Fruit fly (Drosophila melanogaster) whole organism, embryonic: Measurements from ENCODE around the gene Vav.

Experiments
- Bdp1 ChIP-seq: fragments of 200-800 bp; sonication (Bioruptor generic); optimal IDR thresholded peaks from 3 replicates; lab custom pipeline; 2016; ENCODE audit warnings: missing biosample characterization, missing genetic modification characterization
- C15 ChIP-seq: fragments of 200-800 bp; sonication (Bioruptor generic); IDR thresholded peaks from 3 replicates; pipeline ENCODE4 v1.3.6; 2022; ENCODE audit warnings: missing biosample characterization, missing genetic modification characterization
- CG10462 ChIP-seq: fragments of 200-800 bp; sonication (Bioruptor generic); optimal IDR thresholded peaks from 2 replicates; lab custom pipeline; 2016; ENCODE audit warnings: missing biosample characterization, missing genetic modification characterization
- CG11504 ChIP-seq: fragments of 200-800 bp; sonication (Bioruptor generic); optimal IDR thresholded peaks from 3 replicates; lab custom pipeline; 2019; ENCODE audit warnings: missing biosample characterization, mild to moderate bottlenecking, missing genetic modification characterization, moderate library complexity
- CG12391 ChIP-seq: fragments of 200-800 bp; sonication (Bioruptor generic); optimal IDR thresholded peaks from 3 replicates; lab custom pipeline; 2018; ENCODE audit warnings: missing biosample characterization, mild to moderate bottlenecking, missing genetic modification characterization, moderate library complexity
- CG1603 ChIP-seq: fragments of 200-800 bp; sonication (Bioruptor generic); optimal IDR thresholded peaks from 2 replicates; lab custom pipeline; 2019; ENCODE audit warnings: missing biosample characterization, mild to moderate bottlenecking, missing genetic modification characterization, moderate library complexity
- CG1647 ChIP-seq: fragments of 200-800 bp; sonication (Bioruptor generic); optimal IDR thresholded peaks from 3 replicates; lab custom pipeline; 2016; ENCODE audit warnings: missing biosample characterization, missing genetic modification characterization
- CG16813 ChIP-seq: fragments of 200-800 bp; sonication (Bioruptor generic); IDR thresholded peaks from 3 replicates; pipeline ENCODE4 v1.3.6; 2022; ENCODE audit warnings: missing biosample characterization, missing genetic modification characterization; ENCODE audit not compliant: partially characterized antibody
- CG17568 ChIP-seq: fragments of 200-800 bp; sonication (Bioruptor generic); optimal IDR thresholded peaks from 2 replicates; lab custom pipeline; 2018; ENCODE audit warnings: missing biosample characterization, mild to moderate bottlenecking, missing genetic modification characterization, moderate library complexity
- CG1792 ChIP-seq: fragments of 200-800 bp; sonication (Bioruptor generic); optimal IDR thresholded peaks from 2 replicates; lab custom pipeline; 2016; ENCODE audit warnings: missing biosample characterization, missing genetic modification characterization
- CG18011 ChIP-seq: fragments of 200-800 bp; sonication (Bioruptor generic); optimal IDR thresholded peaks from 2 replicates; lab custom pipeline; 2017; ENCODE audit warnings: missing biosample characterization, missing genetic modification characterization, mild to moderate bottlenecking, moderate library complexity, missing genotype
- CG18262 ChIP-seq: fragments of 200-800 bp; optimal IDR thresholded peaks from 3 replicates; lab custom pipeline; 2019; ENCODE audit warnings: missing biosample characterization, mild to moderate bottlenecking, missing genetic modification characterization, moderate library complexity
- CG18599 ChIP-seq: fragments of 200-800 bp; sonication (Bioruptor generic); optimal IDR thresholded peaks from 3 replicates; lab custom pipeline; 2017; ENCODE audit warnings: missing biosample characterization, missing genetic modification characterization, mild to moderate bottlenecking, moderate library complexity, missing genetic modification reagents
- CG2120 ChIP-seq: fragments of 200-800 bp; sonication (Bioruptor generic); optimal IDR thresholded peaks from 3 replicates; lab custom pipeline; 2016; ENCODE audit warnings: missing biosample characterization, missing genetic modification characterization
- CG2875 ChIP-seq: fragments of 200-800 bp; sonication (Bioruptor generic); optimal IDR thresholded peaks from 2 replicates; lab custom pipeline; 2017; ENCODE audit warnings: missing biosample characterization, mild to moderate bottlenecking, missing genetic modification characterization, missing genetic modification reagents
- CG30020 ChIP-seq: fragments of 200-800 bp; optimal IDR thresholded peaks from 2 replicates; lab custom pipeline; 2019; ENCODE audit warnings: missing biosample characterization, mild to moderate bottlenecking, missing genetic modification characterization, moderate library complexity
- CG4707 ChIP-seq: fragments of 200-800 bp; sonication (Bioruptor generic); optimal IDR thresholded peaks from 2 replicates; lab custom pipeline; 2018; ENCODE audit warnings: missing biosample characterization, mild to moderate bottlenecking, missing genetic modification characterization, moderate library complexity
- CG6689 ChIP-seq: fragments of 200-800 bp; sonication (Bioruptor generic); IDR thresholded peaks from 2 replicates; pipeline ENCODE4 v1.3.6; 2022; ENCODE audit warnings: missing biosample characterization, missing genetic modification characterization
- CG7271 ChIP-seq: fragments of 200-800 bp; sonication (Bioruptor generic); optimal IDR thresholded peaks from 2 replicates; lab custom pipeline; 2018; ENCODE audit warnings: missing biosample characterization, mild to moderate bottlenecking, missing genetic modification characterization, moderate library complexity
- CG8359 ChIP-seq: fragments of 200-800 bp; sonication (Bioruptor generic); optimal IDR thresholded peaks from 2 replicates; lab custom pipeline; 2017; ENCODE audit warnings: missing biosample characterization, mild to moderate bottlenecking, missing genetic modification characterization, borderline replicate concordance
- Dad ChIP-seq: fragments of 200-800 bp; sonication (Bioruptor generic); optimal IDR thresholded peaks from 3 replicates; lab custom pipeline; 2016; ENCODE audit warnings: missing biosample characterization, missing genetic modification characterization
- Deaf1 ChIP-seq: fragments of 200-800 bp; optimal IDR thresholded peaks from 3 replicates; lab custom pipeline; 2019; ENCODE audit warnings: missing biosample characterization, mild to moderate bottlenecking, missing genetic modification characterization, moderate library complexity
- Dek ChIP-seq: fragments of 200-800 bp; sonication (Bioruptor generic); optimal IDR thresholded peaks from 3 replicates; lab custom pipeline; 2019; ENCODE audit warnings: missing biosample characterization, mild to moderate bottlenecking, missing genetic modification characterization, moderate library complexity
- Dll ChIP-seq: fragments of 200-800 bp; sonication (Bioruptor generic); IDR thresholded peaks from 4 replicates; pipeline ENCODE4 v1.3.6; 2022; ENCODE audit warnings: missing biosample characterization, missing genetic modification characterization; ENCODE audit not compliant: partially characterized antibody
- ERR ChIP-seq: fragments of 200-800 bp; sonication (Bioruptor generic); optimal IDR thresholded peaks from 2 replicates; lab custom pipeline; 2016; ENCODE audit warnings: missing biosample characterization, missing genetic modification characterization
- Fer2 ChIP-seq: fragments of 200-800 bp; sonication (Bioruptor generic); optimal IDR thresholded peaks from 2 replicates; lab custom pipeline; 2018; ENCODE audit warnings: missing biosample characterization, mild to moderate bottlenecking, missing genetic modification characterization, moderate library complexity
- HmgZ ChIP-seq: fragments of 200-800 bp; sonication (Bioruptor generic); optimal IDR thresholded peaks from 2 replicates; lab custom pipeline; 2018; ENCODE audit warnings: missing biosample characterization, mild to moderate bottlenecking, missing genetic modification characterization
- Hr78 ChIP-seq, 2 experiments: fragments of 200-800 bp in 1 of 2; fragments of >200 bp in 1 of 2; sonication (Bioruptor generic) in 1 of 2; optimal IDR thresholded peaks; 2 replicates each; lab custom pipeline; 2017 to 2019; ENCODE audit warnings: missing biosample characterization in 2 of 2, missing genetic modification characterization in 2 of 2, mild to moderate bottlenecking in 1 of 2, moderate library complexity in 1 of 2
- Lim3 ChIP-seq: fragments of 200-800 bp; sonication (Bioruptor generic); IDR thresholded peaks from 2 replicates; pipeline ENCODE4 v1.3.6; 2022; ENCODE audit warnings: missing biosample characterization, missing genetic modification characterization
- Lpt ChIP-seq: fragments of >200 bp; optimal IDR thresholded peaks from 2 replicates; lab custom pipeline; 2018; ENCODE audit warnings: missing biosample characterization, missing genetic modification characterization
- Myb ChIP-seq: fragments of 200-800 bp; sonication (Bioruptor generic); optimal IDR thresholded peaks from 2 replicates; lab custom pipeline; 2016; ENCODE audit warnings: missing biosample characterization, missing genetic modification characterization
- NfI ChIP-seq: fragments of 200-800 bp; sonication (Bioruptor generic); optimal IDR thresholded peaks from 3 replicates; lab custom pipeline; 2018; ENCODE audit warnings: missing biosample characterization, mild to moderate bottlenecking, missing genetic modification characterization, moderate library complexity
- Sin3A ChIP-seq: fragments of >200 bp; optimal IDR thresholded peaks from 2 replicates; lab custom pipeline; 2018
- bcd ChIP-seq: fragments of 200-800 bp; sonication (Bioruptor generic); optimal IDR thresholded peaks from 2 replicates; lab custom pipeline; 2017; ENCODE audit warnings: missing biosample characterization, mild to moderate bottlenecking, missing genetic modification characterization
- bigmax ChIP-seq: fragments of 200-800 bp; sonication (Bioruptor generic); optimal IDR thresholded peaks from 2 replicates; lab custom pipeline; 2018; ENCODE audit warnings: missing biosample characterization, mild to moderate bottlenecking, missing genetic modification characterization
- cad ChIP-seq: fragments of >200 bp; optimal IDR thresholded peaks from 2 replicates; lab custom pipeline; 2017; ENCODE audit warnings: missing biosample characterization, missing genetic modification characterization
- ci ChIP-seq: fragments of 200-800 bp; sonication (Bioruptor generic); IDR thresholded peaks from 3 replicates; pipeline ENCODE4 v1.3.6; 2022; ENCODE audit warnings: missing biosample characterization, missing genetic modification characterization
- dmrt11E ChIP-seq: fragments of 200-800 bp; sonication (Bioruptor generic); optimal IDR thresholded peaks from 3 replicates; lab custom pipeline; 2018; ENCODE audit warnings: missing biosample characterization, mild to moderate bottlenecking, missing genetic modification characterization, moderate library complexity
- fd3F ChIP-seq: fragments of 200-800 bp; sonication (Bioruptor generic); optimal IDR thresholded peaks from 2 replicates; lab custom pipeline; 2018; ENCODE audit warnings: missing biosample characterization, mild to moderate bottlenecking, missing genetic modification characterization, moderate library complexity
- hth ChIP-seq: fragments of >200 bp; optimal IDR thresholded peaks from 2 replicates; lab custom pipeline; 2017; ENCODE audit warnings: inconsistent platforms
- ind ChIP-seq: fragments of 200-800 bp; sonication (Bioruptor generic); optimal IDR thresholded peaks from 3 replicates; lab custom pipeline; 2016; ENCODE audit warnings: missing biosample characterization, missing genetic modification characterization
- lbe ChIP-seq: fragments of 200-800 bp; sonication (Bioruptor generic); optimal IDR thresholded peaks from 2 replicates; lab custom pipeline; 2016; ENCODE audit warnings: missing biosample characterization, mild to moderate bottlenecking, missing genetic modification characterization
- lilli ChIP-seq: fragments of 200-800 bp; sonication (Bioruptor generic); optimal IDR thresholded peaks from 3 replicates; lab custom pipeline; 2016; ENCODE audit warnings: missing biosample characterization, missing genetic modification characterization
- pan ChIP-seq, 4 experiments: fragments of >200 bp in 3 of 4; fragments of 200-800 bp in 1 of 4; sonication (Bioruptor generic) in 1 of 4; optimal IDR thresholded peaks in 3 of 4; IDR thresholded peaks in 1 of 4; 2 replicates each; pipeline versions ENCODE4 v1.3.6 to Lab custom; 2017 to 2022; ENCODE audit warnings: missing biosample characterization in 2 of 4, missing genetic modification characterization in 2 of 4, mixed read lengths in 1 of 4
- schlank ChIP-seq: fragments of 200-800 bp; sonication (Bioruptor generic); optimal IDR thresholded peaks from 2 replicates; lab custom pipeline; 2018; ENCODE audit warnings: missing biosample characterization, mild to moderate bottlenecking, missing genetic modification characterization
- slou ChIP-seq: fragments of 200-800 bp; sonication (Bioruptor generic); optimal IDR thresholded peaks from 3 replicates; lab custom pipeline; 2016; ENCODE audit warnings: missing biosample characterization, missing genetic modification characterization
- ssp ChIP-seq: fragments of 200-800 bp; sonication (Bioruptor generic); IDR thresholded peaks from 2 replicates; pipeline ENCODE4 v1.3.6; 2022; ENCODE audit warnings: missing biosample characterization, missing genetic modification characterization
- tap ChIP-seq: fragments of 200-800 bp; optimal IDR thresholded peaks from 3 replicates; lab custom pipeline; 2019; ENCODE audit warnings: missing biosample characterization, mild to moderate bottlenecking, missing genetic modification characterization, moderate library complexity
- vfl ChIP-seq: fragments of 200-800 bp; sonication (Bioruptor generic); optimal IDR thresholded peaks from 2 replicates; lab custom pipeline; 2016; ENCODE audit warnings: missing biosample characterization, missing genetic modification characterization

The Vav gene

dm6 chrX:19317058-19317767 lies 55.6 kb downstream of the Vav start (continued):
- no peak for TF ChIP-seq CG1792 (GFP tag; lab: Kevin White, UChicago)
- TF ChIP-seq bigmax (GFP tag; lab: Kevin White, UChicago): no peak
- TF ChIP-seq HmgZ (tag; lab: Kevin White, UChicago): peak; percentile 1
- TF ChIP-seq Dad (GFP tag; lab: Kevin White, UChicago): no peak
- TF ChIP-seq Fer2: no peak
- TF ChIP-seq Bdp1 (GFP tag; lab: Kevin White, UChicago): no peak
- TF ChIP-seq vfl (GFP tag; lab: Kevin White, UChicago): no peak
- TF ChIP-seq Lpt (GFP tag; lab: Kevin White, UChicago): no peak
- TF ChIP-seq Lim3 (GFP tag; lab: Robert Waterston, UW): no peak
- peak; percentile 74 for TF ChIP-seq CG11504
- TF ChIP-seq pan (optimal IDR thresholded peaks at IDR 0.05; lab: Kevin White, UChicago): no peak
- peak in 1 of 2 experiments; percentile 50 for TF ChIP-seq pan (GFP tag; optimal IDR thresholded peaks at IDR 0.05 in 1 of 2, IDR thresholded peaks at IDR 0.05 in 1 of 2)
- no peak for TF ChIP-seq Myb (GFP tag; lab: Kevin White, UChicago)
- no peak for TF ChIP-seq CG10462
- TF ChIP-seq CG1647 (GFP tag; lab: Kevin White, UChicago): no peak
- no peak for TF ChIP-seq C15 (GFP tag; lab: Robert Waterston, UW)
- no peak for TF ChIP-seq cad (GFP tag; lab: Kevin White, UChicago)
- no peak for TF ChIP-seq CG18011 (GFP tag; lab: Kevin White, UChicago)
- peak; percentile 63 for TF ChIP-seq dmrt11E (tag; lab: Kevin White, UChicago)
- peak; percentile 73 for TF ChIP-seq CG12391
- TF ChIP-seq fd3F: peak; percentile 33
- peak; percentile 37 for TF ChIP-seq ind (GFP tag; lab: Kevin White, UChicago)
- peak; percentile 13 for TF ChIP-seq CG2120 (GFP tag; lab: Kevin White, UChicago)
- no peak for TF ChIP-seq CG7271
- TF ChIP-seq Dek (tag; lab: Kevin White, UChicago): peak; percentile 45
- no peak for TF ChIP-seq ERR (GFP tag; lab: Kevin White, UChicago)
- no peak for TF ChIP-seq Hr78 (GFP tag; optimal IDR thresholded peaks at IDR 0.05; lab: Kevin White, UChicago)
- no peak for TF ChIP-seq lilli (GFP tag; lab: Kevin White, UChicago)
- TF ChIP-seq schlank (tag; lab: Kevin White, UChicago): no peak
- 0 out of 3 replicates have a peak, but pooled peaks have one; percentile 34 for TF ChIP-seq ci (GFP tag; lab: Robert Waterston, UW)
- peak; percentile 13 for TF ChIP-seq CG2875 (GFP tag; lab: Kevin White, UChicago)
- TF ChIP-seq CG4707 (GFP tag; lab: Kevin White, UChicago): no peak
- TF ChIP-seq bcd (GFP tag; lab: Kevin White, UChicago): peak; percentile 30
- no peak for TF ChIP-seq hth
- no peak for TF ChIP-seq lbe (GFP tag; lab: Kevin White, UChicago)
- peak; percentile 13 for TF ChIP-seq CG30020
- TF ChIP-seq CG8359 (GFP tag; lab: Kevin White, UChicago): peak; percentile 4
- TF ChIP-seq tap (tag; lab: Kevin White, UChicago): peak; percentile 63
- no peak for TF ChIP-seq CG16813 (GFP tag; lab: Robert Waterston, UW)
- peak; percentile 74 for TF ChIP-seq CG6689 (GFP tag; lab: Robert Waterston, UW)
- peak; percentile 50 for TF ChIP-seq NfI (GFP tag; lab: Kevin White, UChicago)
- peak; percentile 87 for TF ChIP-seq CG18599 (GFP tag; lab: Kevin White, UChicago)
- TF ChIP-seq Sin3A (lab: Kevin White, UChicago): no peak
- no peak for TF ChIP-seq Dll
- peak; percentile 33 for TF ChIP-seq Deaf1 (tag; lab: Kevin White, UChicago)
- TF ChIP-seq CG17568 (GFP tag; lab: Kevin White, UChicago): no peak
- no peak for TF ChIP-seq ssp (GFP tag; lab: Robert Waterston, UW)
- TF ChIP-seq slou: no peak
- TF ChIP-seq CG1603: no peak
- TF ChIP-seq CG18262 (tag; lab: Kevin White, UChicago): peak; percentile 76
